Fruit fly (Drosophila melanogaster) whole organism: ENCODE data around the gene CG16736.

Experiments
- CG8478 ChIP-seq: fragments of >200 bp; optimal IDR thresholded peaks from 2 replicates; lab custom pipeline; 2018; ENCODE audit warnings: inconsistent platforms
- Dll ChIP-seq: fragments of >200 bp; optimal IDR thresholded peaks from 2 replicates; lab custom pipeline; 2017
- EcR ChIP-seq, 2 experiments: fragments of >200 bp; optimal IDR thresholded peaks; 2 replicates each; lab custom pipeline; 2017; ENCODE audit warnings: missing biosample characterization in 2 of 2, missing genetic modification characterization in 2 of 2, missing genetic modification reagents in 2 of 2
- pan ChIP-seq: fragments of >200 bp; optimal IDR thresholded peaks from 2 replicates; lab custom pipeline; 2017
- psq ChIP-seq: fragments of >200 bp; optimal IDR thresholded peaks from 2 replicates; lab custom pipeline; 2017
- usp ChIP-seq: fragments of >200 bp; optimal IDR thresholded peaks from 2 replicates; lab custom pipeline; 2017; ENCODE audit warnings: missing biosample characterization, missing genetic modification characterization, mixed read lengths

The CG16736 gene

dm6 chr3R:9249025-9249735 is 8.3 kb downstream of the CG16736 start:
- no peak for TF ChIP-seq pan
- TF ChIP-seq Dll (lab: Kevin White, UChicago) = no peak
- no peak for TF ChIP-seq psq (lab: Kevin White, UChicago)
- TF ChIP-seq EcR (GFP tag; optimal IDR thresholded peaks at IDR 0.05; lab: Kevin White, UChicago) = no peak
- no peak for TF ChIP-seq usp (GFP tag; lab: Kevin White, UChicago)
- no peak for TF ChIP-seq CG8478 (lab: Kevin White, UChicago)

dm6 chr3R:9246879-9247621 is 10.5 kb downstream of the CG16736 start:
- TF ChIP-seq CG8478 (lab: Kevin White, UChicago) (no peak), usp (GFP tag; lab: Kevin White, UChicago) (no peak), pan (no peak), Dll (lab: Kevin White, UChicago) (no peak), psq (lab: Kevin White, UChicago) (no peak), EcR (GFP tag; optimal IDR thresholded peaks at IDR 0.05; lab: Kevin White, UChicago) (no peak)

- no peak for TF ChIP-seq EcR (GFP tag; optimal IDR thresholded peaks at IDR 0.05; lab: Kevin White, UChicago)
Observed at dm6 chr3R:9246366-9246765, 11.2 kb downstream of the CG16736 start, which contains the start of gene CG8420. CG8420 (plus strand) TSS chr3R:9246649.

- no peak for TF ChIP-seq psq (lab: Kevin White, UChicago)
- TF ChIP-seq pan = no peak
- no peak for TF ChIP-seq usp (GFP tag; lab: Kevin White, UChicago)
- TF ChIP-seq CG8478 (lab: Kevin White, UChicago) = no peak
- no peak for TF ChIP-seq EcR (GFP tag; optimal IDR thresholded peaks at IDR 0.05; lab: Kevin White, UChicago)
- TF ChIP-seq Dll (lab: Kevin White, UChicago) = no peak
Observed at dm6 chr3R:9245576-9246200, 11.8 kb downstream of the CG16736 start, which contains the start of gene Vps15. Vps15 (minus strand) TSS chr3R:9245869.

- no peak for TF ChIP-seq Dll (lab: Kevin White, UChicago)
- TF ChIP-seq psq (lab: Kevin White, UChicago) = no peak
- no peak for TF ChIP-seq pan
- no peak for TF ChIP-seq usp (GFP tag; lab: Kevin White, UChicago)
- TF ChIP-seq CG8478 (lab: Kevin White, UChicago) = no peak
Observed at dm6 chr3R:9240554-9240953, 17.0 kb downstream of the CG16736 start, which contains the start of gene D1. D1 (minus strand) TSS chr3R:9240654.

dm6 chr3R:9239941-9240400 is 17.5 kb downstream of the CG16736 start:
- TF ChIP-seq pan (no peak), psq (lab: Kevin White, UChicago) (no peak), CG8478 (lab: Kevin White, UChicago) (no peak), usp (GFP tag; lab: Kevin White, UChicago) (no peak), Dll (lab: Kevin White, UChicago) (no peak), EcR (GFP tag; optimal IDR thresholded peaks at IDR 0.05; lab: Kevin White, UChicago) (no peak)

dm6 chr3R:9237268-9238091 is 20.0 kb downstream of the CG16736 start, which contains the start of gene pum:
pum (minus strand) TSS chr3R:9237682.
- TF ChIP-seq Dll (lab: Kevin White, UChicago) (no peak), psq (lab: Kevin White, UChicago) (no peak), EcR (GFP tag; optimal IDR thresholded peaks at IDR 0.05; lab: Kevin White, UChicago) (no peak), pan (no peak), CG8478 (lab: Kevin White, UChicago) (no peak), usp (GFP tag; lab: Kevin White, UChicago) (no peak)

dm6 chr3R:9236883-9237267 is 20.6 kb downstream of the CG16736 start:
- TF ChIP-seq Dll (lab: Kevin White, UChicago) = peak; percentile 93
- no peak for TF ChIP-seq CG8478 (lab: Kevin White, UChicago)

- TF ChIP-seq psq (lab: Kevin White, UChicago) (no peak), pan (no peak), CG8478 (lab: Kevin White, UChicago) (no peak), usp (GFP tag; lab: Kevin White, UChicago) (no peak), Dll (lab: Kevin White, UChicago) (no peak), EcR (GFP tag; optimal IDR thresholded peaks at IDR 0.05; lab: Kevin White, UChicago) (no peak)
Observed at dm6 chr3R:9236070-9236492, 21.4 kb downstream of the CG16736 start.

- no peak for TF ChIP-seq EcR (GFP tag; optimal IDR thresholded peaks at IDR 0.05; lab: Kevin White, UChicago)
- TF ChIP-seq usp (GFP tag; lab: Kevin White, UChicago) = no peak
- TF ChIP-seq psq (lab: Kevin White, UChicago) = no peak
- no peak for TF ChIP-seq CG8478 (lab: Kevin White, UChicago)
- no peak for TF ChIP-seq pan
- TF ChIP-seq Dll (lab: Kevin White, UChicago) = no peak
Observed at dm6 chr3R:9234756-9235255, 22.7 kb downstream of the CG16736 start.
